Worm (Caenorhabditis elegans): ENCODE results near the gene mrpl-32.

- TF ChIP-seq tbx-2 (tag; optimal IDR thresholded peaks at IDR 0.05), result no peak
- no peak for TF ChIP-seq unc-62 (GFP tag; optimal IDR thresholded peaks at IDR 0.05)
- TF ChIP-seq ama-1 (optimal IDR thresholded peaks at IDR 0.05), result no peak
- no peak for TF ChIP-seq fos-1 (tag; optimal IDR thresholded peaks at IDR 0.05)
- TF ChIP-seq nhr-237 (tag; optimal IDR thresholded peaks at IDR 0.05), result no peak
- TF ChIP-seq pha-4 (tag; optimal IDR thresholded peaks at IDR 0.05), result peak; percentile 32
- no peak for TF ChIP-seq elt-1 (tag; optimal IDR thresholded peaks at IDR 0.05)
- TF ChIP-seq pqm-1 (tag; optimal IDR thresholded peaks at IDR 0.05), result no peak
- TF ChIP-seq mdl-1 (tag; optimal IDR thresholded peaks at IDR 0.05), result no peak
- no peak for TF ChIP-seq nhr-23 (tag; optimal IDR thresholded peaks at IDR 0.05)
- TF ChIP-seq nhr-67 (tag; optimal IDR thresholded peaks at IDR 0.05), result no peak
- TF ChIP-seq ztf-11 (tag; optimal IDR thresholded peaks at IDR 0.05), result no peak
- no peak for TF ChIP-seq R02D3.7 (tag; optimal IDR thresholded peaks at IDR 0.05)
- TF ChIP-seq snpc-4 (tag; optimal IDR thresholded peaks at IDR 0.05), result no peak
Measured at ce11 chrIII:8413501-8413900, 36.1 kb upstream of the mrpl-32 start.
